Worm (Caenorhabditis elegans) whole organism, midembryonic: ENCODE data around the gene Y39A1A.17.

Experiments used
- flt-1 ChIP-seq: fragments of 200-800 bp; sonication (Bioruptor generic); IDR thresholded peaks from 2 replicates; pipeline ENCODE4 v1.3.6; 2022; ENCODE audit warnings: missing genetic modification characterization, missing compliant biosample characterization
- med-1 ChIP-seq: sonication (generic microtip); optimal IDR thresholded peaks from 2 replicates; lab custom pipeline; 2017; ENCODE audit warnings: missing genetic modification characterization, mild to moderate bottlenecking, missing compliant biosample characterization, antibody characterized with exemption, missing genetic modification reagents; ENCODE audit not compliant: insufficient read depth
- tab-1 ChIP-seq: fragments of 200-800 bp; sonication (Bioruptor generic); IDR thresholded peaks from 2 replicates; pipeline ENCODE4 v1.3.6; 2022; ENCODE audit warnings: missing genetic modification characterization, missing compliant biosample characterization
- ztf-23 ChIP-seq: fragments of 200-800 bp; sonication (Bioruptor generic); IDR thresholded peaks from 2 replicates; pipeline ENCODE4 v1.3.6; 2022; ENCODE audit warnings: missing genetic modification reagents, missing genetic modification characterization, missing compliant biosample characterization

DNA sequence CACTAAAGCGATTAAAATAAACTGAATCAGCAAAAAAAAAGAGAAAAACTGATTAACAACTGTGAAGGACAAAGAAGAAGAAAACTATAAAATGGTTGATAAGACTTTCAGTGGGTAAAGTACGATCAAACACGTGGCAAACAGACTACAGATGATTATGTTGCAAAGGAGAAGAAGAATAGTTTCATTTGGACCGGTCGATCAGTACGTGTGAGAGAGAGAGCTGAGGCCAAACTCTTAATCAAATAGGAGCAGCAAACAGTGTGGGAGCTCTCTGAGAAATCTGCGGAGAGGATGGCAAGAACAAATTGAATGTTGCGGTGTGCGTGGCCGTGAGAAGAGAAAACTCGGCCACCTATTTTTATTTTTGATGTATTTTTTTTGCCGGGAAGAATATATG is 28.1 kb upstream of the Y39A1A.17 start:
- TF ChIP-seq med-1 (GFP tag; lab: Kevin White, UChicago) (no peak), tab-1 (GFP tag; lab: Robert Waterston, UW) (no peak), flt-1 (no peak), ztf-23 (GFP tag; lab: Robert Waterston, UW) (no peak)
